Worm (Caenorhabditis elegans) whole organism, L3 larva: ENCODE data around the gene F53H4.4.

Source experiments
- R02D3.7 ChIP-seq: fragments of 150-350 bp; optimal IDR thresholded peaks from 2 replicates; lab custom pipeline; 2014; ENCODE audit warnings: missing biosample characterization, missing genetic modification characterization
- ZK546.5 ChIP-seq: sonication (generic microtip); optimal IDR thresholded peaks from 2 replicates; lab custom pipeline; 2017; ENCODE audit warnings: missing biosample characterization, missing genetic modification characterization
- aly-2 ChIP-seq: fragments of 150-350 bp; optimal IDR thresholded peaks from 2 replicates; lab custom pipeline; 2014; ENCODE audit warnings: missing biosample characterization, missing genetic modification characterization
- ama-1 ChIP-seq: fragments of 150-350 bp; optimal IDR thresholded peaks from 2 replicates; lab custom pipeline; 2018
- ceh-28 ChIP-seq: fragments of 150-350 bp; optimal IDR thresholded peaks from 2 replicates; lab custom pipeline; 2014; ENCODE audit warnings: missing biosample characterization, missing genetic modification reagents, missing genetic modification characterization
- ceh-82 ChIP-seq: fragments of 150-350 bp; optimal IDR thresholded peaks from 2 replicates; lab custom pipeline; 2014; ENCODE audit warnings: missing biosample characterization, missing genetic modification characterization
- ceh-9 ChIP-seq: sonication (generic microtip); optimal IDR thresholded peaks from 2 replicates; lab custom pipeline; 2018; ENCODE audit warnings: missing biosample characterization, missing genetic modification characterization
- daf-12 ChIP-seq: fragments of 150-350 bp; optimal IDR thresholded peaks from 2 replicates; lab custom pipeline; 2014; ENCODE audit warnings: missing biosample characterization, missing genetic modification reagents, missing genetic modification characterization
- egl-27 ChIP-seq: sonication (generic microtip); optimal IDR thresholded peaks from 4 replicates; lab custom pipeline; 2017; ENCODE audit warnings: missing biosample characterization, missing genetic modification reagents, missing genetic modification characterization
- egl-5 ChIP-seq: fragments of 150-350 bp; optimal IDR thresholded peaks from 2 replicates; lab custom pipeline; 2017; ENCODE audit warnings: missing biosample characterization, missing genetic modification reagents, missing genetic modification characterization, inconsistent platforms
- elt-2 ChIP-seq: sonication (generic microtip); optimal IDR thresholded peaks from 2 replicates; lab custom pipeline; 2016; ENCODE audit warnings: missing genetic modification reagents, mild to moderate bottlenecking, missing genetic modification characterization, missing compliant biosample characterization
- eor-1 ChIP-seq, 2 experiments: fragments of 150-350 bp; optimal IDR thresholded peaks; 2 replicates each; lab custom pipeline; 2014 to 2018; ENCODE audit warnings: missing biosample characterization in 2 of 2, missing genetic modification characterization in 2 of 2
- fkh-10 ChIP-seq: sonication (generic microtip); optimal IDR thresholded peaks from 2 replicates; lab custom pipeline; 2017; ENCODE audit warnings: missing biosample characterization, missing genetic modification reagents, missing genetic modification characterization
- fkh-2 ChIP-seq: fragments of 150-350 bp; optimal IDR thresholded peaks from 2 replicates; lab custom pipeline; 2014; ENCODE audit warnings: missing biosample characterization, missing genetic modification reagents, missing genetic modification characterization
- fos-1 ChIP-seq: fragments of 150-350 bp; optimal IDR thresholded peaks from 2 replicates; lab custom pipeline; 2014; ENCODE audit warnings: missing biosample characterization, missing genetic modification characterization
- hmg-11 ChIP-seq: sonication (generic microtip); optimal IDR thresholded peaks from 2 replicates; lab custom pipeline; 2016; ENCODE audit warnings: missing genetic modification characterization, missing compliant biosample characterization
- jun-1 ChIP-seq: fragments of 150-350 bp; optimal IDR thresholded peaks from 2 replicates; lab custom pipeline; 2014; ENCODE audit warnings: missing biosample characterization, missing genetic modification reagents, missing genetic modification characterization
- lin-15B ChIP-seq: fragments of 150-350 bp; optimal IDR thresholded peaks from 2 replicates; lab custom pipeline; 2014; ENCODE audit warnings: missing biosample characterization, missing genetic modification characterization
- lin-39 ChIP-seq: fragments of 150-350 bp; optimal IDR thresholded peaks from 2 replicates; lab custom pipeline; 2018; ENCODE audit warnings: missing biosample characterization, missing genetic modification reagents, missing genetic modification characterization
- lsy-12 ChIP-seq: sonication (generic microtip); optimal IDR thresholded peaks from 2 replicates; lab custom pipeline; 2016; ENCODE audit warnings: mild to moderate bottlenecking, missing genetic modification characterization, missing compliant biosample characterization
- mdl-1 ChIP-seq: fragments of 150-350 bp; optimal IDR thresholded peaks from 2 replicates; lab custom pipeline; 2014; ENCODE audit warnings: missing biosample characterization, missing genetic modification characterization
- nfya-1 ChIP-seq: sonication (generic microtip); optimal IDR thresholded peaks from 2 replicates; lab custom pipeline; 2017; ENCODE audit warnings: missing genetic modification characterization, mild to moderate bottlenecking, missing compliant biosample characterization, antibody characterized with exemption, moderate library complexity; ENCODE audit not compliant: insufficient read depth
- nhr-11 ChIP-seq: fragments of 150-350 bp; optimal IDR thresholded peaks from 2 replicates; lab custom pipeline; 2014; ENCODE audit warnings: missing biosample characterization, missing genetic modification characterization
- nhr-12 ChIP-seq: fragments of 150-350 bp; optimal IDR thresholded peaks from 2 replicates; lab custom pipeline; 2014; ENCODE audit warnings: missing biosample characterization, missing genetic modification characterization
- nhr-25 ChIP-seq: sonication (generic microtip); optimal IDR thresholded peaks from 2 replicates; lab custom pipeline; 2017; ENCODE audit warnings: missing biosample characterization, missing genetic modification characterization
- nhr-28 ChIP-seq: fragments of 150-350 bp; optimal IDR thresholded peaks from 2 replicates; lab custom pipeline; 2014; ENCODE audit warnings: missing biosample characterization, missing genetic modification characterization
- nhr-43 ChIP-seq: sonication (generic microtip); optimal IDR thresholded peaks from 2 replicates; lab custom pipeline; 2016; ENCODE audit warnings: mild to moderate bottlenecking, missing genetic modification characterization, missing compliant biosample characterization; ENCODE audit not compliant: poor library complexity, severe bottlenecking
- nhr-67 ChIP-seq: fragments of 150-350 bp; optimal IDR thresholded peaks from 2 replicates; lab custom pipeline; 2014; ENCODE audit warnings: missing biosample characterization, missing genetic modification characterization
- pha-4 ChIP-seq: fragments of 150-350 bp; optimal IDR thresholded peaks from 2 replicates; lab custom pipeline; 2014; ENCODE audit warnings: missing biosample characterization, missing genetic modification reagents, missing genetic modification characterization
- pqm-1 ChIP-seq: fragments of 150-350 bp; optimal IDR thresholded peaks from 2 replicates; lab custom pipeline; 2017; ENCODE audit warnings: missing biosample characterization, missing genetic modification characterization, inconsistent platforms
- sea-2 ChIP-seq: fragments of 150-350 bp; sonication (generic microtip); optimal IDR thresholded peaks from 4 replicates; lab custom pipeline; 2014; ENCODE audit warnings: missing biosample characterization, missing genetic modification reagents, missing genetic modification characterization
- skn-1 ChIP-seq: fragments of 150-350 bp; optimal IDR thresholded peaks from 2 replicates; lab custom pipeline; 2014; ENCODE audit warnings: missing biosample characterization, missing genetic modification characterization
- snpc-4 ChIP-seq: fragments of 150-350 bp; optimal IDR thresholded peaks from 2 replicates; lab custom pipeline; 2014; ENCODE audit warnings: missing biosample characterization, missing genetic modification characterization
- tbx-2 ChIP-seq: sonication (generic microtip); optimal IDR thresholded peaks from 2 replicates; lab custom pipeline; 2016; ENCODE audit warnings: mild to moderate bottlenecking, missing genetic modification characterization, missing compliant biosample characterization
- unc-39 ChIP-seq: sonication (generic microtip); optimal IDR thresholded peaks from 4 replicates; lab custom pipeline; 2017; ENCODE audit warnings: missing biosample characterization, missing genetic modification characterization
- unc-62 ChIP-seq: fragments of 150-350 bp; sonication (generic microtip); optimal IDR thresholded peaks from 4 replicates; lab custom pipeline; 2014; ENCODE audit warnings: missing biosample characterization, missing genetic modification reagents, missing genetic modification characterization
- zag-1 ChIP-seq: fragments of 150-350 bp; optimal IDR thresholded peaks from 2 replicates; lab custom pipeline; 2014; ENCODE audit warnings: missing biosample characterization, missing genetic modification characterization
- ztf-11 ChIP-seq: fragments of 150-350 bp; optimal IDR thresholded peaks from 2 replicates; lab custom pipeline; 2014; ENCODE audit warnings: missing biosample characterization, missing genetic modification characterization

Gene F53H4.4

ce11 chrX:15892525-15892924, 26.3 kb downstream of the F53H4.4 start:
- TF ChIP-seq jun-1 (tag; lab: Kevin White, UChicago) (no peak), snpc-4 (tag; lab: Kevin White, UChicago) (peak; percentile 30), zag-1 (tag; lab: Kevin White, UChicago) (no peak)

ce11 chrX:15901214-15901613, 35.0 kb downstream of the F53H4.4 start:
- TF ChIP-seq nhr-25 (tag; lab: Kevin White, UChicago) (no peak), R02D3.7 (tag; lab: Kevin White, UChicago) (no peak), pqm-1 (tag; lab: Kevin White, UChicago) (no peak), eor-1 (tag; optimal IDR thresholded peaks at IDR 0.05; lab: Kevin White, UChicago) (no peak), sea-2 (GFP tag; lab: Kevin White, UChicago) (no peak), ama-1 (lab: Kevin White, UChicago) (no peak), lsy-12 (tag; lab: Kevin White, UChicago) (no peak), daf-12 (tag; lab: Kevin White, UChicago) (no peak), aly-2 (tag; lab: Kevin White, UChicago) (no peak), nhr-67 (tag; lab: Kevin White, UChicago) (no peak), mdl-1 (tag; lab: Kevin White, UChicago) (no peak), ceh-82 (tag; lab: Kevin White, UChicago) (no peak), tbx-2 (no peak)
- TF ChIP-seq, all 47 proteins: peak for 0

- no peak for TF ChIP-seq skn-1 (tag; lab: Kevin White, UChicago)
- TF ChIP-seq R02D3.7 (tag; lab: Kevin White, UChicago): no peak
- no peak for TF ChIP-seq lin-39
- TF ChIP-seq ceh-28 (tag; lab: Kevin White, UChicago): no peak
- no peak for TF ChIP-seq lsy-12 (tag; lab: Kevin White, UChicago)
- TF ChIP-seq zag-1 (tag; lab: Kevin White, UChicago): no peak
- no peak for TF ChIP-seq nhr-43 (tag; lab: Kevin White, UChicago)
- no peak for TF ChIP-seq nhr-11
- no peak for TF ChIP-seq fkh-2
- TF ChIP-seq egl-27: no peak
Measured at ce11 chrX:15902835-15903234, 36.6 kb downstream of the F53H4.4 start.

ce11 chrX:15910328-15910727, 44.1 kb downstream of the F53H4.4 start, which contains the start of gene npr-33:
Gene npr-33 (plus strand): TSS chrX:15910628.
- TF ChIP-seq fos-1 (tag; lab: Kevin White, UChicago) (no peak), zag-1 (tag; lab: Kevin White, UChicago) (no peak), nfya-1 (tag; lab: Kevin White, UChicago) (no peak), daf-12 (tag; lab: Kevin White, UChicago) (no peak), ZK546.5 (no peak), ceh-9 (no peak)

ce11 chrX:15912841-15913240, 46.7 kb downstream of the F53H4.4 start:
- TF ChIP-seq mdl-1 (tag; lab: Kevin White, UChicago): no peak
- no peak for TF ChIP-seq fkh-2
- no peak for TF ChIP-seq snpc-4 (tag; lab: Kevin White, UChicago)
- TF ChIP-seq nhr-28: no peak
- no peak for TF ChIP-seq sea-2 (GFP tag; lab: Kevin White, UChicago)
- no peak for TF ChIP-seq unc-39 (tag; lab: Kevin White, UChicago)
- no peak for TF ChIP-seq pha-4
- no peak for TF ChIP-seq lsy-12 (tag; lab: Kevin White, UChicago)
- no peak for TF ChIP-seq tbx-2
- TF ChIP-seq R02D3.7 (tag; lab: Kevin White, UChicago): no peak
- no peak for TF ChIP-seq ama-1 (lab: Kevin White, UChicago)
- TF ChIP-seq lin-15B (tag; lab: Kevin White, UChicago): no peak
- no peak for TF ChIP-seq pqm-1 (tag; lab: Kevin White, UChicago)
- no peak for TF ChIP-seq skn-1 (tag; lab: Kevin White, UChicago)
- TF ChIP-seq, all 47 proteins: peak for 0

ce11 chrX:15915774-15916173, 49.6 kb downstream of the F53H4.4 start:
- no peak for TF ChIP-seq sea-2 (GFP tag; lab: Kevin White, UChicago)
- TF ChIP-seq tbx-2: no peak
- no peak for TF ChIP-seq skn-1 (tag; lab: Kevin White, UChicago)
- no peak for TF ChIP-seq egl-5 (tag; lab: Kevin White, UChicago)
- TF ChIP-seq jun-1 (tag; lab: Kevin White, UChicago): no peak
- TF ChIP-seq ztf-11 (tag; lab: Kevin White, UChicago): no peak
- TF ChIP-seq mdl-1 (tag; lab: Kevin White, UChicago): no peak
- TF ChIP-seq nhr-25 (tag; lab: Kevin White, UChicago): no peak
- TF ChIP-seq nhr-28: no peak
- TF ChIP-seq fkh-2: no peak
- no peak for TF ChIP-seq R02D3.7 (tag; lab: Kevin White, UChicago)
- no peak for TF ChIP-seq nhr-12 (tag; lab: Kevin White, UChicago)
- TF ChIP-seq hmg-11 (tag; lab: Kevin White, UChicago): no peak
- TF ChIP-seq nhr-11: no peak
- TF ChIP-seq snpc-4 (tag; lab: Kevin White, UChicago): no peak
- no peak for TF ChIP-seq elt-2 (tag; lab: Kevin White, UChicago)
- TF ChIP-seq unc-62 (GFP tag; lab: Kevin White, UChicago): no peak
- TF ChIP-seq zag-1 (tag; lab: Kevin White, UChicago): no peak
- no peak for TF ChIP-seq fkh-10
- no peak for TF ChIP-seq lsy-12 (tag; lab: Kevin White, UChicago)
- TF ChIP-seq, all 47 proteins: peak for 0
